Fruit fly (Drosophila melanogaster) whole organism, embryonic: ENCODE measurements around the gene CG32276.
A peak's percentile ranks its signal among the peaks of the same experiment; 100 is the strongest.

ENCODE experiments used
- Adf1 ChIP-seq: fragments of 200-800 bp; sonication (Bioruptor generic); IDR thresholded peaks from 2 replicates; pipeline ENCODE4 v1.3.6; 2022; ENCODE audit warnings: missing biosample characterization, missing genetic modification characterization
- Awh ChIP-seq: fragments of 200-800 bp; sonication (Bioruptor generic); IDR thresholded peaks from 2 replicates; pipeline ENCODE4, ENCODE4 v1.3.6; 2022; ENCODE audit warnings: missing biosample characterization, missing genetic modification characterization
- CG10267 ChIP-seq: fragments of 200-800 bp; sonication (Bioruptor generic); optimal IDR thresholded peaks from 2 replicates; lab custom pipeline; 2018; ENCODE audit warnings: missing biosample characterization, mild to moderate bottlenecking, missing genetic modification characterization, moderate library complexity
- CG10565 ChIP-seq: fragments of 200-800 bp; sonication (Bioruptor generic); optimal IDR thresholded peaks from 3 replicates; lab custom pipeline; 2016; ENCODE audit warnings: missing biosample characterization, mild to moderate bottlenecking, missing genetic modification characterization
- CG13296 ChIP-seq: fragments of 200-800 bp; sonication (Bioruptor generic); optimal IDR thresholded peaks from 3 replicates; lab custom pipeline; 2018; ENCODE audit warnings: missing biosample characterization, mild to moderate bottlenecking, missing genetic modification characterization
- CG13894 ChIP-seq: fragments of 200-800 bp; sonication (Bioruptor generic); optimal IDR thresholded peaks from 3 replicates; lab custom pipeline; 2018; ENCODE audit warnings: missing biosample characterization, mild to moderate bottlenecking, missing genetic modification characterization, moderate library complexity
- CG14014 ChIP-seq: fragments of 200-800 bp; sonication (Bioruptor generic); IDR thresholded peaks from 2 replicates; pipeline ENCODE4 v1.3.6; 2022; ENCODE audit warnings: missing biosample characterization, missing genetic modification characterization
- CG14860 ChIP-seq: fragments of 200-800 bp; sonication (Bioruptor generic); IDR thresholded peaks from 3 replicates; pipeline ENCODE4 v1.3.6; 2022; ENCODE audit warnings: missing biosample characterization, missing genetic modification characterization; ENCODE audit not compliant: partially characterized antibody
- CG14965 ChIP-seq: fragments of 200-800 bp; sonication (Bioruptor generic); optimal IDR thresholded peaks from 2 replicates; lab custom pipeline; 2016; ENCODE audit warnings: missing biosample characterization, missing genetic modification characterization, borderline replicate concordance
- CG15696 ChIP-seq: fragments of 200-800 bp; sonication (Bioruptor generic); optimal IDR thresholded peaks from 2 replicates; lab custom pipeline; 2019; ENCODE audit warnings: missing biosample characterization, mild to moderate bottlenecking, missing genetic modification characterization, moderate library complexity
- CG16779 ChIP-seq: fragments of 200-800 bp; sonication (Bioruptor generic); IDR thresholded peaks from 2 replicates; pipeline ENCODE4 v1.3.6; 2022; ENCODE audit warnings: missing biosample characterization, missing genetic modification characterization
- CG17385 ChIP-seq: fragments of 200-800 bp; sonication (Bioruptor generic); optimal IDR thresholded peaks from 3 replicates; lab custom pipeline; 2018; ENCODE audit warnings: missing biosample characterization, mild to moderate bottlenecking, missing genetic modification characterization
- CG17568 ChIP-seq: fragments of 200-800 bp; sonication (Bioruptor generic); optimal IDR thresholded peaks from 2 replicates; lab custom pipeline; 2018; ENCODE audit warnings: missing biosample characterization, mild to moderate bottlenecking, missing genetic modification characterization, moderate library complexity
- CG17912 ChIP-seq: fragments of 200-800 bp; sonication (Bioruptor generic); optimal IDR thresholded peaks from 2 replicates; lab custom pipeline; 2018; ENCODE audit warnings: missing biosample characterization, mild to moderate bottlenecking, missing genetic modification characterization
- CG1792 ChIP-seq: fragments of 200-800 bp; sonication (Bioruptor generic); optimal IDR thresholded peaks from 2 replicates; lab custom pipeline; 2016; ENCODE audit warnings: missing biosample characterization, missing genetic modification characterization
- CG2875 ChIP-seq: fragments of 200-800 bp; sonication (Bioruptor generic); optimal IDR thresholded peaks from 2 replicates; lab custom pipeline; 2017; ENCODE audit warnings: missing biosample characterization, mild to moderate bottlenecking, missing genetic modification characterization, missing genetic modification reagents
- CG32772 ChIP-seq: fragments of 200-800 bp; sonication (Bioruptor generic); IDR thresholded peaks from 2 replicates; pipeline ENCODE4 v1.3.6; 2022; ENCODE audit warnings: missing biosample characterization, missing genetic modification characterization
- CG3281 ChIP-seq: fragments of 200-800 bp; sonication (Bioruptor generic); optimal IDR thresholded peaks from 3 replicates; lab custom pipeline; 2017; ENCODE audit warnings: missing biosample characterization, mild to moderate bottlenecking, missing genetic modification characterization
- CG7839 ChIP-seq: fragments of 200-800 bp; sonication (Bioruptor generic); optimal IDR thresholded peaks from 3 replicates; lab custom pipeline; 2018; ENCODE audit warnings: missing biosample characterization, mild to moderate bottlenecking, missing genetic modification characterization, moderate library complexity
- CG8089 ChIP-seq: fragments of 200-800 bp; sonication (Bioruptor generic); optimal IDR thresholded peaks from 3 replicates; lab custom pipeline; 2016; ENCODE audit warnings: missing biosample characterization, missing genetic modification characterization
- CG8388 ChIP-seq: fragments of 200-800 bp; sonication (Bioruptor generic); optimal IDR thresholded peaks from 2 replicates; lab custom pipeline; 2019; ENCODE audit warnings: missing biosample characterization, mild to moderate bottlenecking, missing genetic modification characterization, moderate library complexity
- CTCF ChIP-seq: fragments of 200-800 bp; sonication (Bioruptor generic); optimal IDR thresholded peaks from 2 replicates; lab custom pipeline; 2017; ENCODE audit warnings: missing biosample characterization, mild to moderate bottlenecking, missing genetic modification characterization, moderate library complexity
- Chrac-16 ChIP-seq: fragments of 200-800 bp; sonication (Bioruptor generic); optimal IDR thresholded peaks from 3 replicates; lab custom pipeline; 2016; ENCODE audit warnings: missing biosample characterization, missing genetic modification characterization
- CoRest ChIP-seq: fragments of 200-800 bp; sonication (Bioruptor generic); optimal IDR thresholded peaks from 3 replicates; lab custom pipeline; 2018; ENCODE audit warnings: missing biosample characterization, mild to moderate bottlenecking, missing genetic modification characterization, moderate library complexity
- Doc2 ChIP-seq: fragments of 200-800 bp; sonication (Bioruptor generic); IDR thresholded peaks from 2 replicates; pipeline ENCODE4 v1.3.6; 2022; ENCODE audit warnings: missing biosample characterization, missing genetic modification characterization
- E2f1 ChIP-seq: fragments of 200-800 bp; sonication (Bioruptor generic); IDR thresholded peaks from 2 replicates; pipeline ENCODE4 v1.3.6; 2022; ENCODE audit warnings: missing biosample characterization, missing genetic modification characterization
- ERR ChIP-seq: fragments of 200-800 bp; sonication (Bioruptor generic); optimal IDR thresholded peaks from 2 replicates; lab custom pipeline; 2016; ENCODE audit warnings: missing biosample characterization, missing genetic modification characterization
- Eip74EF ChIP-seq, 2 experiments: fragments of 200-800 bp in 1 of 2; fragments of >200 bp in 1 of 2; sonication (Bioruptor generic) in 1 of 2; optimal IDR thresholded peaks; 2 replicates each; lab custom pipeline; 2017 to 2019; ENCODE audit warnings: missing biosample characterization in 2 of 2, missing genetic modification characterization in 2 of 2, mild to moderate bottlenecking in 1 of 2, moderate library complexity in 1 of 2
- GATAe ChIP-seq: fragments of 200-800 bp; sonication (Bioruptor generic); conservative IDR thresholded peaks from 2 replicates; pipeline ENCODE4 v1.3.6; 2022; ENCODE audit warnings: missing biosample characterization, missing genetic modification characterization
- Gsc ChIP-seq: fragments of 200-800 bp; sonication (Bioruptor generic); IDR thresholded peaks from 2 replicates; pipeline ENCODE4 v1.3.6; 2022; ENCODE audit warnings: missing biosample characterization, missing genetic modification characterization
- Gug ChIP-seq: fragments of 200-800 bp; sonication (Bioruptor generic); IDR thresholded peaks from 4 replicates; pipeline ENCODE4 v1.3.6; 2022; ENCODE audit warnings: missing biosample characterization, missing genetic modification characterization
- HmgZ ChIP-seq: fragments of 200-800 bp; sonication (Bioruptor generic); optimal IDR thresholded peaks from 2 replicates; lab custom pipeline; 2018; ENCODE audit warnings: missing biosample characterization, mild to moderate bottlenecking, missing genetic modification characterization
- Hr78 ChIP-seq, 2 experiments: fragments of 200-800 bp in 1 of 2; fragments of >200 bp in 1 of 2; sonication (Bioruptor generic) in 1 of 2; optimal IDR thresholded peaks; 2 replicates each; lab custom pipeline; 2017 to 2019; ENCODE audit warnings: missing biosample characterization in 2 of 2, missing genetic modification characterization in 2 of 2, mild to moderate bottlenecking in 1 of 2, moderate library complexity in 1 of 2
- MBD-R2 ChIP-seq: fragments of 200-800 bp; sonication (Bioruptor generic); IDR thresholded peaks from 2 replicates; pipeline ENCODE4 v1.3.6; 2022; ENCODE audit warnings: missing biosample characterization, missing genetic modification characterization
- Ssrp ChIP-seq: fragments of 200-800 bp; sonication (Bioruptor generic); optimal IDR thresholded peaks from 2 replicates; lab custom pipeline; 2018; ENCODE audit warnings: missing biosample characterization, mild to moderate bottlenecking, missing genetic modification characterization, moderate library complexity
- YL-1 ChIP-seq: fragments of 200-800 bp; sonication (Bioruptor generic); optimal IDR thresholded peaks from 3 replicates; lab custom pipeline; 2017; ENCODE audit warnings: missing biosample characterization, mild to moderate bottlenecking, missing genetic modification characterization
- ab ChIP-seq: fragments of 200-800 bp; sonication (Bioruptor generic); optimal IDR thresholded peaks from 2 replicates; lab custom pipeline; 2016; ENCODE audit warnings: missing biosample characterization, missing genetic modification characterization
- bcd ChIP-seq: fragments of 200-800 bp; sonication (Bioruptor generic); optimal IDR thresholded peaks from 2 replicates; lab custom pipeline; 2017; ENCODE audit warnings: missing biosample characterization, mild to moderate bottlenecking, missing genetic modification characterization
- cato ChIP-seq: fragments of 200-800 bp; sonication (Bioruptor generic); optimal IDR thresholded peaks from 2 replicates; lab custom pipeline; 2016; ENCODE audit warnings: missing biosample characterization, missing genetic modification characterization, borderline replicate concordance
- caup ChIP-seq: fragments of 200-800 bp; sonication (Bioruptor generic); optimal IDR thresholded peaks from 3 replicates; lab custom pipeline; 2017; ENCODE audit warnings: missing biosample characterization, mild to moderate bottlenecking, missing genetic modification characterization, moderate library complexity; ENCODE audit not compliant: severe bottlenecking
- esg ChIP-seq: fragments of 200-800 bp; sonication (Bioruptor generic); conservative IDR thresholded peaks from 2 replicates; pipeline ENCODE4 v1.3.6; 2022; ENCODE audit warnings: missing biosample characterization, missing genetic modification characterization
- fu2 ChIP-seq: fragments of 200-800 bp; sonication (Bioruptor generic); optimal IDR thresholded peaks from 2 replicates; lab custom pipeline; 2016; ENCODE audit warnings: missing biosample characterization, missing genetic modification characterization
- grn ChIP-seq: fragments of 200-800 bp; sonication (Bioruptor generic); optimal IDR thresholded peaks from 3 replicates; lab custom pipeline; 2017; ENCODE audit warnings: missing biosample characterization, missing genetic modification characterization
- ham ChIP-seq: fragments of 200-800 bp; sonication (Bioruptor generic); IDR thresholded peaks from 2 replicates; pipeline ENCODE4 v1.3.6; 2022; ENCODE audit warnings: missing biosample characterization, missing genetic modification characterization
- jumu ChIP-seq: fragments of 200-800 bp; sonication (Bioruptor generic); optimal IDR thresholded peaks from 3 replicates; lab custom pipeline; 2016; ENCODE audit warnings: missing biosample characterization, missing genetic modification characterization
- pros ChIP-seq: fragments of 200-800 bp; sonication (Bioruptor generic); optimal IDR thresholded peaks from 3 replicates; lab custom pipeline; 2019; ENCODE audit warnings: missing biosample characterization, mild to moderate bottlenecking, missing genetic modification characterization, moderate library complexity
- sens ChIP-seq: fragments of 200-800 bp; sonication (Bioruptor generic); peaks from one replicate; lab custom pipeline; 2016; ENCODE audit warnings: missing biosample characterization, missing genetic modification characterization
- unc-4 ChIP-seq: fragments of 200-800 bp; sonication (Bioruptor generic); IDR thresholded peaks from 2 replicates; pipeline ENCODE4 v1.3.6; 2022; ENCODE audit warnings: missing biosample characterization, missing genetic modification characterization; ENCODE audit not compliant: partially characterized antibody

CG32276 gene

dm6 chr3L:3198447-3199402, at the start of gene CG32276, which contains the start of gene gry (continued):
- TF ChIP-seq CG17912 (GFP tag; lab: Kevin White, UChicago): peak; percentile 7
- TF ChIP-seq Ssrp (tag; lab: Kevin White, UChicago): peak; percentile 55
- TF ChIP-seq cato (GFP tag; lab: Kevin White, UChicago): peak; percentile 60
- TF ChIP-seq CoRest: peak; percentile 78
- TF ChIP-seq fu2 (GFP tag; lab: Kevin White, UChicago): peak; percentile 76
- TF ChIP-seq MBD-R2 (GFP tag; lab: Robert Waterston, UW): peak; percentile 85
- TF ChIP-seq bcd (GFP tag; lab: Kevin White, UChicago): peak; percentile 73
- TF ChIP-seq Eip74EF (GFP tag; optimal IDR thresholded peaks at IDR 0.05; lab: Kevin White, UChicago): no peak
- no peak for TF ChIP-seq Gsc (GFP tag; lab: Robert Waterston, UW)
- no peak for TF ChIP-seq unc-4
- no peak for TF ChIP-seq Adf1 (GFP tag; lab: Robert Waterston, UW)
- no peak for TF ChIP-seq CG17568
- TF ChIP-seq HmgZ: peak; percentile 93
- TF ChIP-seq ERR: peak; percentile 48
- peak; percentile 94 for TF ChIP-seq sens
- TF ChIP-seq Hr78 (GFP tag; optimal IDR thresholded peaks at IDR 0.05; lab: Kevin White, UChicago): no peak
- TF ChIP-seq Doc2 (GFP tag; lab: Robert Waterston, UW): no peak
- TF ChIP-seq grn (GFP tag; lab: Kevin White, UChicago): no peak
- TF ChIP-seq Gug (GFP tag; lab: Robert Waterston, UW): peak; percentile 68; the same call in 2 of the 4 replicates
- TF ChIP-seq caup (GFP tag; lab: Kevin White, UChicago): peak; percentile 69
- no peak for TF ChIP-seq CG14860 (GFP tag; lab: Robert Waterston, UW)
- TF ChIP-seq E2f1 (GFP tag; lab: Robert Waterston, UW): peak; percentile 53
- no peak for TF ChIP-seq ham (GFP tag; lab: Robert Waterston, UW)
- no peak for TF ChIP-seq CG7839 (tag; lab: Kevin White, UChicago)
- no peak for TF ChIP-seq CG14965 (GFP tag; lab: Kevin White, UChicago)
- TF ChIP-seq Awh (GFP tag; lab: Robert Waterston, UW): no peak
- peak; percentile 60 for TF ChIP-seq CG8388 (GFP tag; lab: Kevin White, UChicago)
- TF ChIP-seq CG8089: peak; percentile 58
- TF ChIP-seq YL-1 (GFP tag; lab: Kevin White, UChicago): peak; percentile 93
- TF ChIP-seq esg: peak; percentile 65
- TF ChIP-seq CG13894: no peak
- peak; percentile 64 for TF ChIP-seq CG17385
- TF ChIP-seq pros (GFP tag; lab: Kevin White, UChicago): no peak
- no peak for TF ChIP-seq CG1792
- TF ChIP-seq Chrac-16: peak; percentile 79
- TF ChIP-seq ab (GFP tag; lab: Kevin White, UChicago): peak; percentile 52
- peak; percentile 82 for TF ChIP-seq CG10267 (tag; lab: Kevin White, UChicago)
- TF ChIP-seq CTCF (GFP tag; lab: Kevin White, UChicago): no peak
- TF ChIP-seq CG10565 (GFP tag; lab: Kevin White, UChicago): peak; percentile 26
- TF ChIP-seq CG2875: no peak
- TF ChIP-seq CG13296 (GFP tag; lab: Kevin White, UChicago): peak; percentile 65
- TF ChIP-seq CG3281: peak; percentile 83
- no peak for TF ChIP-seq CG16779
- no peak for TF ChIP-seq GATAe (GFP tag; lab: Robert Waterston, UW)
- peak; percentile 36; the same call in 1 of the 2 replicates for TF ChIP-seq CG14014
- TF ChIP-seq jumu (GFP tag; lab: Kevin White, UChicago): peak; percentile 88
- peak; percentile 73 for TF ChIP-seq CG32772 (GFP tag; lab: Robert Waterston, UW)
- peak; percentile 75 for TF ChIP-seq CG15696 (tag; lab: Kevin White, UChicago)
